Worm (Caenorhabditis elegans): Measurements from ENCODE around the gene lips-11.

DNA sequence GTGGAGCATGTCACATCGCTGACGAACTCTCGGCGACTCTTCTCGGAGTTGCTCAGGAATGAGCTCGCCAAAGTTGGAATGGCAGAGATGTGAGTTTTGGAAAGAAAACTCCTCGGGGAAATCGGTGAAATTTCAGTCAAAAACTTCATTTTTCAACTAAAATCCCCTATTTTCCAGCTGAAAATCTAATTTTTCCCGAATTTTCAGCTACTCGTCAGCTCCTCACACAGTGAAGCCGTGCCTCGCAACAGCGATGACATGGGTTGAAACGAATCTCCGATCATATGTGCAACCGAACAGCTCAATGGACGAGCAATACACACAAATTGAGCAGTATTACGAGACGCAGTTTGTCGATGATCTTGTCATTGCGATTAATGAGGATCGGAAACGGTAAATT, 41.0 kb upstream of the lips-11 start:
- TF ChIP-seq ztf-29 (GFP tag; IDR thresholded peaks at IDR 0.05) (no peak), T22C8.4 (GFP tag; IDR thresholded peaks at IDR 0.05) (no peak), flt-1 (GFP tag; IDR thresholded peaks at IDR 0.05) (no peak), klf-2 (GFP tag; conservative IDR thresholded peaks at IDR 0.05) (no peak)
